Worm (Caenorhabditis elegans): ENCODE data around the gene C35A11.2.

Gene C35A11.2

DNA sequence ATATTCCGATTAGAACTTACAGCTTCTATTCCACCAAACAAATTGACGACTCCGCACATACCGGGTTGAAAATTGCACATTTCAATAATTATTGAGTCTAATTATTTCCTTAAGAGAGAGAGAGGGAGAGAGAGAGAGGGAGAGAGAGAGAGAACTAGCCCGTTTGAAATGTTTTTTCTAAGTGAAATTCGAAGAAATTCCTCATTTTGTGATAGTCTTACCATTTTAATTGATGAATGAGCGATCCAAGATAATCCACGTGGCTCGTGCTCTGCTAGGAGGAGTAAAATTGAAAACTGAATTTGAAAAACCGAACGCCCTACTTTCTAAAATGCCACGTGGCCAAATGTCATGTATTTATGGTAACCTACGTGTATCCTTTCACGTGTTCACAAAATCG, 46.4 kb downstream of the C35A11.2 start, which contains the start of gene F08F3.8:
F08F3.8 (minus strand) TSS at position 101 of the 400 bp plus-strand sequence.
- no peak for TF ChIP-seq unc-120 (tag; optimal IDR thresholded peaks at IDR 0.05; ENCODE audit: poor library complexity, severe bottlenecking)
- TF ChIP-seq unc-62 (GFP tag; optimal IDR thresholded peaks at IDR 0.05) = no peak
- TF ChIP-seq lsy-2 (tag; optimal IDR thresholded peaks at IDR 0.05) = no peak
- no peak for TF ChIP-seq nhr-2 (tag; optimal IDR thresholded peaks at IDR 0.05)
- no peak for TF ChIP-seq pha-4 (tag; optimal IDR thresholded peaks at IDR 0.05)

DNA sequence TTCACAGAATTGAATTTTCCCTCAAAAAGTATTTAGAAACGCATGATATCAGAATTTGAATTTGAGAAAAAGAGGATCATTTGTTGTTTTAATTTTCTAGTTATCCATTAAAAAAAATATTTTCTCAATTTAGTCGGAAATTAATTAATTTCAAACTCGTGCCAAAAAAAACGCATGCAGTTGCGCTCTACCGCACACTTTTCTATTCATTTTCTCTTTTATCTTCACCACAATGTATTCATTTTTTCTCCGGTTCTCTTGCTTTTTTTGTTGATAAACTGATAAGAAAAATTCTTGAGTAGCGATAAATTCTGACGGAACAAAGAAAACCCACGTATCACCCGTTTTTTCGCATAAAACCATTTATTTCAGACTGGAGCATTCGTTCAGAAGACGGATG, 46.9 kb downstream of the C35A11.2 start, which contains the start of gene acl-6:
acl-6 (plus strand) TSS at position 367 of the 400 bp plus-strand sequence.
- no peak for TF ChIP-seq elt-1 (tag; optimal IDR thresholded peaks at IDR 0.05; ENCODE audit: borderline replicate concordance, insufficient read depth)
- no peak for TF ChIP-seq hlh-1 (tag; optimal IDR thresholded peaks at IDR 0.05)
- no peak for TF ChIP-seq sem-2 (GFP tag; optimal IDR thresholded peaks at IDR 0.05)
- TF ChIP-seq unc-120 (tag; optimal IDR thresholded peaks at IDR 0.05; ENCODE audit: poor library complexity, severe bottlenecking) = no peak
